Fruit fly (Drosophila melanogaster) whole organism, adult: ENCODE measurements around the gene CG9672.

Experiments used
- CG11617 ChIP-seq: fragments of 200-800 bp; sonication (Bioruptor generic); optimal IDR thresholded peaks from 2 replicates; lab custom pipeline; 2017; ENCODE audit warnings: mild to moderate bottlenecking, missing biosample characterization, missing genetic modification reagents, missing genetic modification characterization
- CG12768 ChIP-seq: fragments of 200-800 bp; sonication (Bioruptor generic); optimal IDR thresholded peaks from 2 replicates; lab custom pipeline; 2017; ENCODE audit warnings: missing biosample characterization, missing genetic modification characterization, mild to moderate bottlenecking, moderate library complexity, missing genetic modification reagents
- CG14711 ChIP-seq: fragments of 200-800 bp; sonication (Bioruptor generic); optimal IDR thresholded peaks from 2 replicates; lab custom pipeline; 2018; ENCODE audit warnings: missing biosample characterization, mild to moderate bottlenecking, missing genetic modification characterization, moderate library complexity
- CG1620 ChIP-seq: fragments of 200-800 bp; sonication (Bioruptor generic); optimal IDR thresholded peaks from 2 replicates; lab custom pipeline; 2016; ENCODE audit warnings: missing biosample characterization, missing genetic modification characterization
- CG33017 ChIP-seq: fragments of 200-800 bp; sonication (Bioruptor generic); optimal IDR thresholded peaks from 2 replicates; lab custom pipeline; 2018; ENCODE audit warnings: missing biosample characterization, mild to moderate bottlenecking, missing genetic modification characterization, moderate library complexity
- CG5204 ChIP-seq: fragments of 200-800 bp; sonication (Bioruptor generic); optimal IDR thresholded peaks from 2 replicates; lab custom pipeline; 2016; ENCODE audit warnings: missing biosample characterization, missing genetic modification characterization
- CG7045 ChIP-seq: fragments of 200-800 bp; sonication (Bioruptor generic); optimal IDR thresholded peaks from 2 replicates; lab custom pipeline; 2017; ENCODE audit warnings: missing biosample characterization, mild to moderate bottlenecking, missing genetic modification characterization
- CG7101 ChIP-seq: fragments of 200-800 bp; sonication (Bioruptor generic); optimal IDR thresholded peaks from 2 replicates; lab custom pipeline; 2018; ENCODE audit warnings: missing biosample characterization, mild to moderate bottlenecking, missing genetic modification characterization, moderate library complexity
- Clk ChIP-seq: fragments of 200-800 bp; sonication (Bioruptor generic); optimal IDR thresholded peaks from 2 replicates; lab custom pipeline; 2017; ENCODE audit warnings: missing biosample characterization, missing genetic modification characterization
- Hr96 ChIP-seq: fragments of 200-800 bp; sonication (Bioruptor generic); optimal IDR thresholded peaks from 2 replicates; lab custom pipeline; 2016; ENCODE audit warnings: missing biosample characterization, missing genetic modification characterization
- Mnt ChIP-seq: fragments of 200-800 bp; sonication (Bioruptor generic); optimal IDR thresholded peaks from 2 replicates; lab custom pipeline; 2016; ENCODE audit warnings: missing biosample characterization, mild to moderate bottlenecking, missing genetic modification characterization
- bab1 ChIP-seq: fragments of 200-800 bp; sonication (Bioruptor generic); optimal IDR thresholded peaks from 3 replicates; lab custom pipeline; 2019; ENCODE audit warnings: missing biosample characterization, mild to moderate bottlenecking, missing genetic modification characterization, moderate library complexity
- cic ChIP-seq: fragments of 200-800 bp; sonication (Bioruptor generic); optimal IDR thresholded peaks from 2 replicates; lab custom pipeline; 2017; ENCODE audit warnings: missing biosample characterization, mild to moderate bottlenecking, missing genetic modification characterization, moderate library complexity
- cnc ChIP-seq, 2 experiments: fragments of >200 bp; optimal IDR thresholded peaks; 2 replicates each; lab custom pipeline; 2017
- kay ChIP-seq: fragments of 200-800 bp; sonication (Bioruptor generic); peaks from one replicate; lab custom pipeline; 2016; ENCODE audit warnings: missing biosample characterization, missing genetic modification characterization, borderline replicate concordance
- ovo ChIP-seq: fragments of 200-800 bp; sonication (Bioruptor generic); optimal IDR thresholded peaks from 2 replicates; lab custom pipeline; 2016; ENCODE audit warnings: missing biosample characterization, missing genetic modification characterization
- pad ChIP-seq: fragments of 200-800 bp; sonication (Bioruptor generic); optimal IDR thresholded peaks from 3 replicates; lab custom pipeline; 2017; ENCODE audit warnings: missing biosample characterization, missing genetic modification characterization, mild to moderate bottlenecking, moderate library complexity, missing genetic modification reagents
- tj ChIP-seq: fragments of 200-800 bp; sonication (Bioruptor generic); optimal IDR thresholded peaks from 3 replicates; lab custom pipeline; 2017; ENCODE audit warnings: missing biosample characterization, mild to moderate bottlenecking, missing genetic modification characterization, moderate library complexity
- toe ChIP-seq: fragments of 200-800 bp; sonication (Bioruptor generic); optimal IDR thresholded peaks from 2 replicates; lab custom pipeline; 2016; ENCODE audit warnings: missing biosample characterization, missing genetic modification characterization

The CG9672 gene

DNA sequence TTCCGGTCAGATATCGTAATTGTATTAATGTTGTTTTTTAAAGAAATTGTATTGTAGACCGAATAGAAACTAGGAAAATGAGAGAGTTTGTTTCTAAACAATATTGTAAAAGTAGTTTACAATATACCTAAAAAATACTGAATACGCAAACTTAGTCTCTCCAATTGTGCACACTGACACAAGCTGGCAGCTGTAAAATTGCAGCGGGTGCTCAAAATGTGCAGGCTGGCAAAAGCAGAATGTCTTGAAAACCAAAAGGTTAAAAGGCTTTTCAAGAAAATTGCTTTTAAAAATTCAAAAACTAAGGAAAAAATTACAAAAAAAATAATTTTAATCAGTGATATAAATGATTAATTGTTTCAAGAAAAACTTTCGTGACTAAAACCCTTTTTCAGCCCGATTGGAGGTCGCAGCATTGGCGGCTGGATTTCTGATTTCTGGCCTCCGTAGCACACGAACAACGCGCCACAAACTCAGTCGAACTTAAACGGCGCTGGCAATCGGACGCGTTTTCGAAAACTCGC, 11.0 kb downstream of the CG9672 start, which contains the start of gene CG4678:
TSS of gene CG4678 (plus strand) at position 474 of the 524 bp plus-strand sequence.
- peak; percentile 31 for TF ChIP-seq CG1620 (GFP tag; lab: Kevin White, UChicago)
- TF ChIP-seq bab1 (GFP tag; lab: Kevin White, UChicago): peak; percentile 9
- TF ChIP-seq kay (GFP tag; lab: Kevin White, UChicago): no peak

- peak; percentile 63 for TF ChIP-seq kay (GFP tag; lab: Kevin White, UChicago)
- TF ChIP-seq CG12768: no peak
Observed at dm6 chrX:16694959-16695358, 11.7 kb downstream of the CG9672 start, which contains the start of gene Septin4. Gene Septin4 (minus strand): TSS chrX:16695173.

dm6 chrX:16694477-16694876, 12.2 kb downstream of the CG9672 start:
- TF ChIP-seq ovo: peak; percentile 90
- TF ChIP-seq CG7045 (GFP tag; lab: Kevin White, UChicago): no peak
- TF ChIP-seq cic (GFP tag; lab: Kevin White, UChicago): peak; percentile 36
- TF ChIP-seq CG33017 (tag; lab: Kevin White, UChicago): no peak
- peak; percentile 86 for TF ChIP-seq pad (GFP tag; lab: Kevin White, UChicago)
- no peak for TF ChIP-seq toe
- TF ChIP-seq CG7101 (tag; lab: Kevin White, UChicago): peak; percentile 8
- TF ChIP-seq tj (GFP tag; lab: Kevin White, UChicago): no peak
- TF ChIP-seq Mnt (GFP tag; lab: Kevin White, UChicago): no peak
- TF ChIP-seq cnc (optimal IDR thresholded peaks at IDR 0.05; lab: Kevin White, UChicago): no peak
- no peak for TF ChIP-seq Clk (GFP tag; lab: Kevin White, UChicago)
- no peak for TF ChIP-seq bab1 (GFP tag; lab: Kevin White, UChicago)
- TF ChIP-seq Hr96 (GFP tag; lab: Kevin White, UChicago): no peak
- peak; percentile 23 for TF ChIP-seq CG11617 (GFP tag; lab: Kevin White, UChicago)
- no peak for TF ChIP-seq CG1620 (GFP tag; lab: Kevin White, UChicago)
- peak; percentile 48 for TF ChIP-seq CG14711 (tag; lab: Kevin White, UChicago)

DNA sequence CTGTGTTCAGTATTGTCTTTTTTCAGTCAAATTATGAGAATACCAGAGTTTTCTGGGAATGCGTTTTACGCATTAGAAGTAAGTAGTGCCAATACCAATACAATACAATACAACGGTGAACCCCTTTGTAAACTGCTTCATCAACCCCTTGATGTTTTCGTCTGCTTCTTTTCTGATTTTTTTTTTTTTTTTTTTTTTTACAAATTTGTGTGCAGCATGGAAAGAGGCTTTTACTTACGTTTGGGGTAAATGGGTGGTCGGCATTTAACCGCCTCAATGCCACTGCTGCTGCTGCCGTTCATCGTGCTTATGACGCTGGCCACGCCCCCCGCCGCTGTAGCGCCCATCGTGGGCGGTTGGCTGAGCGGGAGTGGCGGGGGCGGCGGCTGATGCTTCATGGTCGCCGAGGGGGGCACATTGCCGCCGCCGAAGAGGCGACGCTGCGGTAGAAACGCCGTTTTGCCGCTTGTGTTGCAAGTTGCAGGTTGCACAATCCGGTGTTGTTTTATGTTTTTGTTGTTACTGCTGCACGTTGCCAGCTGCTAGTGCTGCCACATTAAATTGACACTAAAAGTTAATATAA, 12.8 kb downstream of the CG9672 start:
- no peak for TF ChIP-seq CG5204 (GFP tag; lab: Kevin White, UChicago)
- TF ChIP-seq pad (GFP tag; lab: Kevin White, UChicago): peak; percentile 34
- TF ChIP-seq kay (GFP tag; lab: Kevin White, UChicago): no peak
- no peak for TF ChIP-seq CG1620 (GFP tag; lab: Kevin White, UChicago)

dm6 chrX:16692325-16692724, 14.3 kb downstream of the CG9672 start:
- TF ChIP-seq CG1620 (GFP tag; lab: Kevin White, UChicago) (no peak), pad (GFP tag; lab: Kevin White, UChicago) (no peak), CG11617 (GFP tag; lab: Kevin White, UChicago) (peak; percentile 42), CG33017 (tag; lab: Kevin White, UChicago) (no peak), toe (no peak), tj (GFP tag; lab: Kevin White, UChicago) (no peak), Clk (GFP tag; lab: Kevin White, UChicago) (no peak), bab1 (GFP tag; lab: Kevin White, UChicago) (no peak), kay (GFP tag; lab: Kevin White, UChicago) (no peak), CG7101 (tag; lab: Kevin White, UChicago) (peak; percentile 0), CG5204 (GFP tag; lab: Kevin White, UChicago) (no peak)

- TF ChIP-seq CG11617 (GFP tag; lab: Kevin White, UChicago) (no peak), Clk (GFP tag; lab: Kevin White, UChicago) (peak; percentile 19), pad (GFP tag; lab: Kevin White, UChicago) (peak; percentile 22), CG5204 (GFP tag; lab: Kevin White, UChicago) (peak; percentile 54), CG33017 (tag; lab: Kevin White, UChicago) (peak; percentile 61), bab1 (GFP tag; lab: Kevin White, UChicago) (peak; percentile 66), tj (GFP tag; lab: Kevin White, UChicago) (peak; percentile 6), CG12768 (peak; percentile 42), cnc (optimal IDR thresholded peaks at IDR 0.05; lab: Kevin White, UChicago) (no peak), CG7101 (tag; lab: Kevin White, UChicago) (peak; percentile 73), CG7045 (GFP tag; lab: Kevin White, UChicago) (peak; percentile 64), Mnt (GFP tag; lab: Kevin White, UChicago) (no peak), CG14711 (tag; lab: Kevin White, UChicago) (peak; percentile 71)
Observed at dm6 chrX:16691440-16691839, 15.2 kb downstream of the CG9672 start.

DNA sequence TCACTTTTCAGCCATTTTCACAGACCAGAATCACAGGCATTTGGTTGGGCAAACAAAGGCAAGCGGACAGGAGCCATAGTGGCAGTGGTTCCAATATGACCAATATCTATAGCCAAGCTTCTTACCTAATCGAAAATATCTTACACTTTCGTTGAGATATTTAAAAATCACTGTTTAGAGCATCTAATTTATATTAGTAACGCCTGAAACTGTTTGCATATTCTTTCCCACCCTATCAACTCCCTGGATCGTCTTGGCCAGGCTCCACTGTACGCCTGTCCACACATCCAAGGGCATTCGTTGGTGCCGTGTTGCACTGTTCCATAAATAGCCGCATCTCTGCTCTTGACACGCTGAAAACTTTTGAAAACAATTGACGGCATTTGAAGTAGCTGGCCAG, 16.2 kb downstream of the CG9672 start:
- TF ChIP-seq CG14711 (tag; lab: Kevin White, UChicago) (no peak), bab1 (GFP tag; lab: Kevin White, UChicago) (no peak), toe (no peak), CG7101 (tag; lab: Kevin White, UChicago) (no peak), ovo (no peak), pad (GFP tag; lab: Kevin White, UChicago) (no peak), kay (GFP tag; lab: Kevin White, UChicago) (no peak), Mnt (GFP tag; lab: Kevin White, UChicago) (no peak), Hr96 (GFP tag; lab: Kevin White, UChicago) (no peak), CG1620 (GFP tag; lab: Kevin White, UChicago) (no peak), cic (GFP tag; lab: Kevin White, UChicago) (no peak), CG11617 (GFP tag; lab: Kevin White, UChicago) (no peak)
